Fruit fly (Drosophila melanogaster) whole organism, embryonic: Measurements from ENCODE around the gene CG11986.
A peak's percentile ranks its signal among the peaks of the same experiment; 100 is the strongest.

Source experiments
- CG1024 ChIP-seq: fragments of 200-800 bp; sonication (Bioruptor generic); IDR thresholded peaks from 2 replicates; pipeline ENCODE4 v1.3.6; 2022; ENCODE audit warnings: missing biosample characterization, missing genetic modification characterization
- CG10543 ChIP-seq: fragments of 200-800 bp; sonication (Bioruptor generic); optimal IDR thresholded peaks from 3 replicates; lab custom pipeline; 2017; ENCODE audit warnings: missing biosample characterization, mild to moderate bottlenecking, missing genetic modification characterization, moderate library complexity
- CG11247 ChIP-seq: fragments of 200-800 bp; sonication (Bioruptor generic); IDR thresholded peaks from 2 replicates; pipeline ENCODE4 v1.3.6; 2022; ENCODE audit warnings: missing biosample characterization, missing genetic modification characterization
- CG11398 ChIP-seq: fragments of 200-800 bp; sonication (Bioruptor generic); optimal IDR thresholded peaks from 2 replicates; lab custom pipeline; 2016; ENCODE audit warnings: missing biosample characterization, missing genetic modification characterization
- CG11504 ChIP-seq: fragments of 200-800 bp; sonication (Bioruptor generic); optimal IDR thresholded peaks from 3 replicates; lab custom pipeline; 2019; ENCODE audit warnings: missing biosample characterization, mild to moderate bottlenecking, missing genetic modification characterization, moderate library complexity
- CG12769 ChIP-seq: fragments of 200-800 bp; sonication (Bioruptor generic); optimal IDR thresholded peaks from 2 replicates; lab custom pipeline; 2019; ENCODE audit warnings: missing biosample characterization, mild to moderate bottlenecking, missing genetic modification characterization, moderate library complexity
- CG12942 ChIP-seq: fragments of 200-800 bp; sonication (Bioruptor generic); optimal IDR thresholded peaks from 3 replicates; lab custom pipeline; 2016; ENCODE audit warnings: missing biosample characterization, missing genetic modification characterization
- CG13296 ChIP-seq: fragments of 200-800 bp; sonication (Bioruptor generic); optimal IDR thresholded peaks from 3 replicates; lab custom pipeline; 2018; ENCODE audit warnings: missing biosample characterization, mild to moderate bottlenecking, missing genetic modification characterization
- CG13424 ChIP-seq: fragments of 200-800 bp; sonication (Bioruptor generic); optimal IDR thresholded peaks from 2 replicates; lab custom pipeline; 2019; ENCODE audit warnings: missing biosample characterization, mild to moderate bottlenecking, missing genetic modification characterization, moderate library complexity
- CG13624 ChIP-seq: fragments of 200-800 bp; sonication (Bioruptor generic); optimal IDR thresholded peaks from 2 replicates; lab custom pipeline; 2016; ENCODE audit warnings: missing biosample characterization, missing genetic modification characterization
- CG13775 ChIP-seq: fragments of 200-800 bp; sonication (Bioruptor generic); optimal IDR thresholded peaks from 3 replicates; lab custom pipeline; 2017; ENCODE audit warnings: missing biosample characterization, mild to moderate bottlenecking, missing genetic modification characterization
- CG15073 ChIP-seq: fragments of 200-800 bp; sonication (Bioruptor generic); optimal IDR thresholded peaks from 2 replicates; lab custom pipeline; 2016; ENCODE audit warnings: missing biosample characterization, missing genetic modification characterization
- CG16863 ChIP-seq: fragments of 200-800 bp; sonication (Bioruptor generic); optimal IDR thresholded peaks from 3 replicates; lab custom pipeline; 2016; ENCODE audit warnings: missing biosample characterization, missing genetic modification characterization
- CG2875 ChIP-seq: fragments of 200-800 bp; sonication (Bioruptor generic); optimal IDR thresholded peaks from 2 replicates; lab custom pipeline; 2017; ENCODE audit warnings: missing biosample characterization, mild to moderate bottlenecking, missing genetic modification characterization, missing genetic modification reagents
- CG31441 ChIP-seq: fragments of 200-800 bp; sonication (Bioruptor generic); IDR thresholded peaks from 2 replicates; pipeline ENCODE4 v1.3.6; 2022; ENCODE audit warnings: missing biosample characterization, missing genetic modification characterization
- CG34224 ChIP-seq: fragments of 200-800 bp; sonication (Bioruptor generic); IDR thresholded peaks from 3 replicates; pipeline ENCODE4 v1.3.6; 2022; ENCODE audit warnings: missing biosample characterization, missing genetic modification characterization; ENCODE audit not compliant: partially characterized antibody
- CG4328 ChIP-seq: fragments of 200-800 bp; sonication (Bioruptor generic); optimal IDR thresholded peaks from 3 replicates; lab custom pipeline; 2017; ENCODE audit warnings: missing biosample characterization, missing genetic modification reagents, missing genetic modification characterization
- CG43689 ChIP-seq: fragments of 200-800 bp; sonication (Bioruptor generic); IDR thresholded peaks from 2 replicates; pipeline ENCODE4 v1.3.6; 2022; ENCODE audit warnings: missing biosample characterization, missing genetic modification characterization
- CG6791 ChIP-seq: fragments of 200-800 bp; sonication (Bioruptor generic); IDR thresholded peaks from 3 replicates; pipeline ENCODE4 v1.3.6; 2022; ENCODE audit warnings: missing biosample characterization, missing genetic modification characterization; ENCODE audit not compliant: partially characterized antibody
- CG6813 ChIP-seq: fragments of 200-800 bp; sonication (Bioruptor generic); optimal IDR thresholded peaks from 2 replicates; lab custom pipeline; 2017; ENCODE audit warnings: missing biosample characterization, missing genetic modification characterization, mild to moderate bottlenecking, moderate library complexity, missing genetic modification reagents
- CG7786 ChIP-seq: fragments of 200-800 bp; sonication (Bioruptor generic); optimal IDR thresholded peaks from 2 replicates; lab custom pipeline; 2016; ENCODE audit warnings: missing biosample characterization, missing genetic modification characterization
- CG7963 ChIP-seq: fragments of 200-800 bp; sonication (Bioruptor generic); IDR thresholded peaks from 3 replicates; pipeline ENCODE4 v1.3.6; 2022; ENCODE audit warnings: missing biosample characterization, missing genetic modification characterization; ENCODE audit not compliant: partially characterized antibody
- CG9437 ChIP-seq: fragments of 200-800 bp; sonication (Bioruptor generic); optimal IDR thresholded peaks from 2 replicates; lab custom pipeline; 2018; ENCODE audit warnings: missing biosample characterization, mild to moderate bottlenecking, missing genetic modification characterization
- CrebB ChIP-seq: fragments of 200-800 bp; sonication (Bioruptor generic); optimal IDR thresholded peaks from 3 replicates; lab custom pipeline; 2018; ENCODE audit warnings: missing biosample characterization, mild to moderate bottlenecking, missing genetic modification characterization
- Dip2 ChIP-seq: fragments of 200-800 bp; sonication (Bioruptor generic); IDR thresholded peaks from 2 replicates; pipeline ENCODE4 v1.3.6; 2022; ENCODE audit warnings: missing biosample characterization, missing genetic modification characterization
- Fer2 ChIP-seq: fragments of 200-800 bp; sonication (Bioruptor generic); optimal IDR thresholded peaks from 2 replicates; lab custom pipeline; 2018; ENCODE audit warnings: missing biosample characterization, mild to moderate bottlenecking, missing genetic modification characterization, moderate library complexity
- Hey ChIP-seq: fragments of 200-800 bp; sonication (Bioruptor generic); optimal IDR thresholded peaks from 3 replicates; lab custom pipeline; 2018; ENCODE audit warnings: missing biosample characterization, mild to moderate bottlenecking, missing genetic modification characterization
- Hr3 ChIP-seq: fragments of 200-800 bp; sonication (Bioruptor generic); optimal IDR thresholded peaks from 3 replicates; lab custom pipeline; 2016; ENCODE audit warnings: missing biosample characterization, missing genetic modification characterization
- Hsf ChIP-seq: fragments of 200-800 bp; sonication (Bioruptor generic); optimal IDR thresholded peaks from 3 replicates; lab custom pipeline; 2016; ENCODE audit warnings: missing biosample characterization, missing genetic modification characterization
- Med ChIP-seq: fragments of 200-800 bp; sonication (Bioruptor generic); peaks from one replicate; lab custom pipeline; 2016; ENCODE audit warnings: missing biosample characterization, missing genetic modification characterization, mild to moderate bottlenecking, inconsistent platforms, moderate library complexity
- Oli ChIP-seq: fragments of 200-800 bp; sonication (Bioruptor generic); optimal IDR thresholded peaks from 2 replicates; lab custom pipeline; 2018; ENCODE audit warnings: missing biosample characterization, mild to moderate bottlenecking, missing genetic modification characterization, moderate library complexity
- Pdp1 ChIP-seq, 2 experiments: fragments of 200-800 bp; sonication (Bioruptor generic); optimal IDR thresholded peaks; 3 replicates each; lab custom pipeline; 2016; ENCODE audit warnings: missing biosample characterization in 2 of 2, missing genetic modification characterization in 2 of 2, mild to moderate bottlenecking in 1 of 2, moderate library complexity in 1 of 2
- ac ChIP-seq: fragments of 200-800 bp; sonication (Bioruptor generic); optimal IDR thresholded peaks from 3 replicates; lab custom pipeline; 2017; ENCODE audit warnings: missing biosample characterization, mild to moderate bottlenecking, missing genetic modification characterization
- bbx ChIP-seq: fragments of 200-800 bp; sonication (Bioruptor generic); IDR thresholded peaks from 2 replicates; pipeline ENCODE4 v1.3.6; 2022; ENCODE audit warnings: missing biosample characterization, missing genetic modification characterization; ENCODE audit not compliant: partially characterized antibody
- chinmo ChIP-seq: fragments of 200-800 bp; sonication (Bioruptor generic); IDR thresholded peaks from 4 replicates; pipeline ENCODE4 v1.3.6; 2022; ENCODE audit warnings: missing biosample characterization, missing genetic modification characterization; ENCODE audit not compliant: partially characterized antibody
- chm ChIP-seq: fragments of 200-800 bp; sonication (Bioruptor generic); IDR thresholded peaks from 2 replicates; pipeline ENCODE4 v1.3.6; 2022; ENCODE audit warnings: missing biosample characterization, missing genetic modification characterization
- disco-r ChIP-seq: fragments of 200-800 bp; sonication (Bioruptor generic); optimal IDR thresholded peaks from 2 replicates; lab custom pipeline; 2016; ENCODE audit warnings: missing biosample characterization, missing genetic modification characterization
- dpn ChIP-seq, 2 experiments: fragments of 200-800 bp; sonication (Bioruptor generic); optimal IDR thresholded peaks; 3 replicates each; lab custom pipeline; 2016; ENCODE audit warnings: missing biosample characterization in 2 of 2, missing genetic modification characterization in 2 of 2
- emc ChIP-seq: fragments of 200-800 bp; sonication (Bioruptor generic); optimal IDR thresholded peaks from 2 replicates; lab custom pipeline; 2016; ENCODE audit warnings: missing biosample characterization, missing genetic modification characterization
- en ChIP-seq: fragments of 200-800 bp; sonication (Bioruptor generic); optimal IDR thresholded peaks from 2 replicates; lab custom pipeline; 2016; ENCODE audit warnings: missing biosample characterization, missing genetic modification characterization
- fd64A ChIP-seq: fragments of 200-800 bp; sonication (Bioruptor generic); optimal IDR thresholded peaks from 3 replicates; lab custom pipeline; 2018; ENCODE audit warnings: missing biosample characterization, mild to moderate bottlenecking, missing genetic modification characterization
- grau ChIP-seq: fragments of 200-800 bp; optimal IDR thresholded peaks from 3 replicates; lab custom pipeline; 2019; ENCODE audit warnings: missing biosample characterization, mild to moderate bottlenecking, missing genetic modification characterization, moderate library complexity
- ham ChIP-seq: fragments of 200-800 bp; sonication (Bioruptor generic); IDR thresholded peaks from 2 replicates; pipeline ENCODE4 v1.3.6; 2022; ENCODE audit warnings: missing biosample characterization, missing genetic modification characterization
- insv ChIP-seq, 2 experiments: fragments of 200-800 bp; sonication (Bioruptor generic); optimal IDR thresholded peaks; 3 replicates each; lab custom pipeline; 2016 to 2018; ENCODE audit warnings: missing biosample characterization in 2 of 2, missing genetic modification characterization in 2 of 2
- mam ChIP-seq: fragments of 200-800 bp; sonication (Bioruptor generic); optimal IDR thresholded peaks from 3 replicates; lab custom pipeline; 2016; ENCODE audit warnings: missing biosample characterization, missing genetic modification characterization
- onecut ChIP-seq: fragments of 200-800 bp; sonication (Bioruptor generic); IDR thresholded peaks from 2 replicates; pipeline ENCODE4 v1.3.6; 2022; ENCODE audit warnings: missing biosample characterization, missing genetic modification characterization
- otp ChIP-seq: fragments of 200-800 bp; sonication (Bioruptor generic); IDR thresholded peaks from 3 replicates; pipeline ENCODE4, ENCODE4 v1.3.6; 2022; ENCODE audit warnings: missing biosample characterization, missing genetic modification characterization
- sr ChIP-seq: fragments of 200-800 bp; sonication (Bioruptor generic); IDR thresholded peaks from 3 replicates; pipeline ENCODE4 v1.3.6; 2022; ENCODE audit warnings: missing biosample characterization, missing genetic modification characterization
- tio ChIP-seq: fragments of 200-800 bp; sonication (Bioruptor generic); optimal IDR thresholded peaks from 2 replicates; lab custom pipeline; 2017; ENCODE audit warnings: missing biosample characterization, missing genetic modification characterization, inconsistent platforms
- toy ChIP-seq: fragments of 200-800 bp; sonication (Bioruptor generic); IDR thresholded peaks from 2 replicates; pipeline ENCODE4 v1.3.6; 2022; ENCODE audit warnings: missing biosample characterization, missing genetic modification characterization
- vfl ChIP-seq: fragments of 200-800 bp; sonication (Bioruptor generic); optimal IDR thresholded peaks from 2 replicates; lab custom pipeline; 2016; ENCODE audit warnings: missing biosample characterization, missing genetic modification characterization
- yki ChIP-seq: fragments of >200 bp; optimal IDR thresholded peaks from 3 replicates; lab custom pipeline; 2018

Gene CG11986

DNA sequence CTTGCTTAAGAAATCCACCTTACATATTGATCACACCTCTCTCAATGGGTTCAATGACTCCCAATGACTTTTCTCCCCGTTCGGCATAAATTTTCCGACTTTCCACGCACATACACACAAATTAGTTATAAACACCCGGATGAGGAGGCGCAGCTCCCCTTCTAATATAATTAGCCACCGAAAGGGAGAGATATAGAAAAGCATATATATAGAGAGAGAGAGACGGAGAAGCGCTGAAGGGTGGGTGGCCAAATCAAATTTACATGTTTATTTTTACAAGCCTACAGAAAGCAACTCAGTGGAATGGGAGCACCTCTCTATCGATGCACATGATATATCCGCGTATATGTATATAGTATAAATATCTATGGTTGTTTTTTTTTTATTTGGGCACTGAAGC lies 13.4 kb downstream of the CG11986 start (continued):
- TF ChIP-seq ac (no peak), CG13775 (no peak), dpn (GFP tag; optimal IDR thresholded peaks at IDR 0.05; lab: Kevin White, UChicago) (no peak), CG13424 (no peak), vfl (no peak), Fer2 (no peak), CG43689 (GFP tag; lab: Robert Waterston, UW) (no peak), disco-r (GFP tag; lab: Kevin White, UChicago) (no peak), yki (lab: Kevin White, UChicago) (no peak), mam (no peak), en (no peak), Hr3 (GFP tag; lab: Kevin White, UChicago) (no peak), CG12942 (GFP tag; lab: Kevin White, UChicago) (no peak), CG11247 (no peak), emc (GFP tag; lab: Kevin White, UChicago) (no peak), CG1024 (GFP tag; lab: Robert Waterston, UW) (no peak), CG11398 (GFP tag; lab: Kevin White, UChicago) (no peak), chm (GFP tag; lab: Robert Waterston, UW) (0 out of 2 replicates have a peak, but pooled peaks have one; percentile 29), CG10543 (GFP tag; lab: Kevin White, UChicago) (no peak), tio (GFP tag; lab: Kevin White, UChicago) (no peak), bbx (GFP tag; lab: Robert Waterston, UW) (no peak), Med (peak; percentile 45), onecut (GFP tag; lab: Robert Waterston, UW) (no peak), CG2875 (GFP tag; lab: Kevin White, UChicago) (no peak), CG12769 (peak; percentile 72), CG34224 (GFP tag; lab: Robert Waterston, UW) (no peak), CG11504 (tag; lab: Kevin White, UChicago) (no peak), sr (GFP tag; lab: Robert Waterston, UW) (peak; percentile 83), Hey (tag; lab: Kevin White, UChicago) (no peak), CG15073 (GFP tag; lab: Kevin White, UChicago) (no peak), insv (GFP tag; optimal IDR thresholded peaks at IDR 0.05; lab: Kevin White, UChicago) (no peak), Oli (tag; lab: Kevin White, UChicago) (no peak), CG7963 (GFP tag; lab: Robert Waterston, UW) (no peak), CG16863 (GFP tag; lab: Kevin White, UChicago) (no peak), toy (no peak), Dip2 (GFP tag; lab: Robert Waterston, UW) (no peak), Pdp1 (GFP tag; optimal IDR thresholded peaks at IDR 0.05; lab: Kevin White, UChicago) (no peak), grau (tag; lab: Kevin White, UChicago) (no peak), CG13296 (GFP tag; lab: Kevin White, UChicago) (no peak), CG6791 (GFP tag; lab: Robert Waterston, UW) (no peak), Hsf (GFP tag; lab: Kevin White, UChicago) (no peak), fd64A (GFP tag; lab: Kevin White, UChicago) (peak; percentile 43), CG13624 (no peak), CG31441 (no peak), otp (GFP tag; lab: Robert Waterston, UW) (no peak), CG9437 (no peak), ham (GFP tag; lab: Robert Waterston, UW) (no peak), chinmo (GFP tag; lab: Robert Waterston, UW) (0 out of 4 replicates have a peak, but pooled peaks have one; percentile 40), CG7786 (GFP tag; lab: Kevin White, UChicago) (no peak), CG6813 (GFP tag; lab: Kevin White, UChicago) (no peak), CG4328 (GFP tag; lab: Kevin White, UChicago) (no peak), CrebB (no peak)
